Fruit fly (Drosophila melanogaster): ENCODE data around the gene CG6793.

dm6 chr3L:12007945-12008344 lies 34.2 kb upstream of the CG6793 start:
- TF ChIP-seq Hr96 (GFP tag; optimal IDR thresholded peaks at IDR 0.05) (no peak), cnc (optimal IDR thresholded peaks at IDR 0.05) (no peak), Mnt (GFP tag; optimal IDR thresholded peaks at IDR 0.05) (no peak), CG7045 (GFP tag; optimal IDR thresholded peaks at IDR 0.05) (no peak), CG7101 (tag; optimal IDR thresholded peaks at IDR 0.05) (no peak), tj (GFP tag; optimal IDR thresholded peaks at IDR 0.05) (no peak), CG1620 (GFP tag; optimal IDR thresholded peaks at IDR 0.05) (no peak), toe (GFP tag; optimal IDR thresholded peaks at IDR 0.05) (no peak), CG14711 (tag; optimal IDR thresholded peaks at IDR 0.05) (no peak), CG5204 (GFP tag; optimal IDR thresholded peaks at IDR 0.05) (no peak), kay (GFP tag; ENCODE audit: borderline replicate concordance) (no peak), ovo (GFP tag; optimal IDR thresholded peaks at IDR 0.05) (no peak)
